Worm (Caenorhabditis elegans) whole organism, L4/young adult: ENCODE measurements around the gene ags-3.

ENCODE experiments used
- W03F9.2 ChIP-seq: fragments of 150-350 bp; optimal IDR thresholded peaks from 2 replicates; lab custom pipeline; 2014; ENCODE audit warnings: missing biosample characterization, missing genetic modification characterization
- dao-5 ChIP-seq: sonication (generic microtip); optimal IDR thresholded peaks from 2 replicates; lab custom pipeline; 2016; ENCODE audit warnings: missing genotype, missing genetic modification characterization, moderate library complexity, missing compliant biosample characterization
- him-1 ChIP-seq: sonication (generic microtip); optimal IDR thresholded peaks from 2 replicates; lab custom pipeline; 2016; ENCODE audit warnings: missing genotype, missing genetic modification reagents, missing genetic modification characterization, missing compliant biosample characterization

DNA sequence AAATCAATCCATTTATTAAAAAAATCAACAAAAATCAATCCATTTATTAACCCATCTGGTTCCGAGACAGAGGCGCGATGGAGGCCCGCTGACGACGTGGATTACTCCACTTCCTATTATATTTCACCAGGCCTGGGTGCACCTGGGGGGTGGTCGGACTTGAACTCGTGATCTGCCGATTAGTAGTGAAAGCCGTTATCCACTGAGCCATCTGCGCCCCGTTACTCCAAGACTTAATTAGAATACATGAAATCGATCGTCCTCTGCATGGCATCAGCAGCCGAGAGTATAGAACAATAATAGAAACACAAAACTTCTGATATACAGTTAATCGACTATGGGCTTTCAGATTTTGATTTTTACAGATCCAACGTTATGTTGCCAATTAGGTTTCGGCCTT is 6.2 kb upstream of the ags-3 start:
- TF ChIP-seq W03F9.2 (tag; lab: Kevin White, UChicago) (no peak), him-1 (tag; lab: Kevin White, UChicago) (no peak), dao-5 (tag; lab: Kevin White, UChicago) (no peak)
